Worm (Caenorhabditis elegans) whole organism, early embryonic: ENCODE results near the gene C16C8.7.

Experiments
- F13C5.2 ChIP-seq: sonication (generic microtip); optimal IDR thresholded peaks from 2 replicates; lab custom pipeline; 2017; ENCODE audit warnings: mild to moderate bottlenecking, missing genetic modification characterization, inconsistent platforms, missing compliant biosample characterization
- ama-1 ChIP-seq: fragments of 150-350 bp; optimal IDR thresholded peaks from 2 replicates; lab custom pipeline; 2014
- ceh-13 ChIP-seq: fragments of 200-800 bp; sonication (Bioruptor generic); optimal IDR thresholded peaks from 2 replicates; lab custom pipeline; 2018; ENCODE audit warnings: mild to moderate bottlenecking, missing genetic modification characterization, missing compliant biosample characterization
- ceh-36 ChIP-seq: sonication (generic microtip); optimal IDR thresholded peaks from 2 replicates; lab custom pipeline; 2016; ENCODE audit warnings: missing genetic modification characterization, inconsistent platforms, missing compliant biosample characterization
- ets-7 ChIP-seq: sonication (generic microtip); optimal IDR thresholded peaks from 2 replicates; lab custom pipeline; 2016; ENCODE audit warnings: missing genotype, missing genetic modification characterization, missing compliant biosample characterization
- flt-1 ChIP-seq: fragments of 200-800 bp; sonication (Bioruptor generic); IDR thresholded peaks from 2 replicates; pipeline ENCODE4 v1.3.6; 2022; ENCODE audit warnings: missing genetic modification characterization, missing compliant biosample characterization
- hmbx-1 ChIP-seq: sonication (generic microtip); optimal IDR thresholded peaks from 2 replicates; lab custom pipeline; 2016; ENCODE audit warnings: mild to moderate bottlenecking, missing genetic modification characterization, missing compliant biosample characterization
- hmg-4 ChIP-seq: fragments of 200-800 bp; sonication (Bioruptor generic); optimal IDR thresholded peaks from 2 replicates; lab custom pipeline; 2018; ENCODE audit warnings: mild to moderate bottlenecking, missing genetic modification characterization, missing compliant biosample characterization
- pes-1 ChIP-seq: fragments of 200-800 bp; sonication (Bioruptor generic); IDR thresholded peaks from 2 replicates; pipeline ENCODE4 v1.3.6; 2022; ENCODE audit warnings: missing genetic modification reagents, missing genetic modification characterization, missing compliant biosample characterization
- sea-1 ChIP-seq: fragments of 200-800 bp; sonication (Bioruptor generic); conservative IDR thresholded peaks from 2 replicates; pipeline ENCODE4 v1.3.6; 2022; ENCODE audit warnings: missing genetic modification characterization, missing compliant biosample characterization
- tbx-37 ChIP-seq: fragments of 200-800 bp; sonication (Bioruptor generic); conservative IDR thresholded peaks from 2 replicates; pipeline ENCODE4 v1.3.6; 2022; ENCODE audit warnings: missing genetic modification reagents, missing genetic modification characterization, missing compliant biosample characterization
- tra-4 ChIP-seq: sonication (generic microtip); optimal IDR thresholded peaks from 2 replicates; lab custom pipeline; 2017; ENCODE audit warnings: missing genetic modification characterization, missing compliant biosample characterization

ce11 chrII:3460048-3460447 lies at the start of gene C16C8.7:
- TF ChIP-seq ama-1 (lab: Kevin White, UChicago): no peak
- TF ChIP-seq hmbx-1 (tag; lab: Kevin White, UChicago): no peak
- no peak for TF ChIP-seq pes-1 (GFP tag; lab: Robert Waterston, UW)
- no peak for TF ChIP-seq F13C5.2 (tag; lab: Kevin White, UChicago)
- no peak for TF ChIP-seq tra-4
- TF ChIP-seq ceh-13 (GFP tag; lab: Kevin White, UChicago): no peak
- no peak for TF ChIP-seq ets-7 (tag; lab: Kevin White, UChicago)
- no peak for TF ChIP-seq flt-1
- no peak for TF ChIP-seq tbx-37 (GFP tag; lab: Robert Waterston, UW)
- no peak for TF ChIP-seq hmg-4 (GFP tag; lab: Kevin White, UChicago)
- TF ChIP-seq ceh-36 (tag; lab: Kevin White, UChicago): no peak
- no peak for TF ChIP-seq sea-1 (GFP tag; lab: Robert Waterston, UW)
